Worm (Caenorhabditis elegans) whole organism, dauer: ENCODE measurements around the gene try-1.

Source experiments
- unc-62 ChIP-seq: sonication (generic microtip); optimal IDR thresholded peaks from 2 replicates; lab custom pipeline; 2017; ENCODE audit warnings: missing biosample characterization, missing genetic modification reagents, missing genetic modification characterization

Gene try-1

ce11 chrII:4949380-4949950 lies at the start of gene try-1, which contains the start of gene zyg-12:
TSS of gene try-1 (minus strand) at chrII:4949527.
TSS of gene zyg-12 (plus strand) at chrII:4949900.
- no peak for TF ChIP-seq unc-62 (GFP tag; lab: Kevin White, UChicago)

ce11 chrII:4999122-4999521 lies 49.8 kb upstream of the try-1 start, which contains the start of gene citk-2:
TSS of gene citk-2 (plus strand) at chrII:4999520.
- no peak for TF ChIP-seq unc-62 (GFP tag; lab: Kevin White, UChicago)

ce11 chrII:4998657-4999056 lies 49.3 kb upstream of the try-1 start, which contains the start of gene F59A6.11:
TSS of gene F59A6.11 (minus strand) at chrII:4998757.
- no peak for TF ChIP-seq unc-62 (GFP tag; lab: Kevin White, UChicago)

- no peak for TF ChIP-seq unc-62 (GFP tag; lab: Kevin White, UChicago)
These were observed 45.6 kb upstream of the try-1 start, which contains the start of gene rnh-1.0 for ce11 chrII:4994939-4995338. TSS of gene rnh-1.0 (plus strand) at chrII:4995327.

DNA sequence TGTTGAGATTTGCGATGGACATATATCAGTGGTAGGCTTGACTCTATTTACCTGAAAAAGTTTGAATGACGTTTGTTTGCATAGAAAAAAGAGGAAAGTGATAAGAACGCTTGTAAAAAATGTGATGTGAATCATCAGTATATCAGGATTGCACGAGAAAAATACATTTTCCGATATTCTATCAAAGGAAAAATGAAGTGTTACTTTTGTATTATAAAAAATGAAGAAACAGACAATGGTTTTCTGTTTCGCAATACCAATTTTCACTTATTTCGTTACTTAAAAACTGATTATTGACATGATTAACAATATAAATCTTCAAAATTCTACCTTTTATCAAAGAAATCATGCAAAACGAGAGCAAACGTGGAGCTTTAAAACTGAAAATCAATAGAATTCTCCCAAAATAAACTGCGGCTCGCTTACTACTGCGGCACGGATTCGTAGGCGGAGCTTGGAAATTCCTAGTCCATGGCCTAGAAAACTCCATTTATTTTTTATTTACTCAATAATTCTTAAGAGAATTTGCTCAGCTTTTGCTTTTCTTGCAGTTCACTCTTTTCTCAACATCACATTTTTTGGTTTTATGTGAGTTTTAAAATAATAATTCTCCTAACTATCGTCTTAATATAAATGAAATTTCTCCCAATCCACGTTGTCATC lies 44.3 kb upstream of the try-1 start, which contains the start of the genes eif-1 and vps-24:
Gene eif-1, minus strand, starts transcription at position 51 of the 663 bp plus-strand sequence.
Gene vps-24, plus strand, starts transcription at position 469 of the 663 bp plus-strand sequence.
- TF ChIP-seq unc-62 (GFP tag; lab: Kevin White, UChicago), result no peak

DNA sequence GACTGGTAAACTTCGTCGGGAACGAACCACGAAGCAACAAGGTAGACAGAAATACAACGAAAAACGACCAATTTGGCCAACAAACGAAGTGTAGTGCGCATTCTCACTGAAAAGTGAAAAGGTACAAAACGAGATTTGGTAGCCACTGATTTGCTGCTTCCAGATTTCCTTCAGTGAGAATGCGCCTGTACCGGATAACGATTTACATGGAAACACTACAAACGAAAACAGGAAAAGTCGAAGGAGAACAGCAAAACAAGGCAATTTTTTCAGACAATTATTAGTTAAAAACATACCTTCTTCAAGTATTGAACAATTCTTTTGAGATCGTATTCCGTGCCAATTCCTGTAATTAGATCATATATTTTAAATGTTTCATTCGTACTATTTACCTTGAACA lies 43.6 kb upstream of the try-1 start, which contains the start of gene pigb-1:
Gene pigb-1, minus strand, starts transcription at position 101 of the 400 bp plus-strand sequence.
- TF ChIP-seq unc-62 (GFP tag; lab: Kevin White, UChicago), result no peak

ce11 chrII:4989802-4990201 lies 40.5 kb upstream of the try-1 start, which contains the start of gene T27F7.12:
TSS of gene T27F7.12 (plus strand) at chrII:4990102.
- TF ChIP-seq unc-62 (GFP tag; lab: Kevin White, UChicago), result no peak

DNA sequence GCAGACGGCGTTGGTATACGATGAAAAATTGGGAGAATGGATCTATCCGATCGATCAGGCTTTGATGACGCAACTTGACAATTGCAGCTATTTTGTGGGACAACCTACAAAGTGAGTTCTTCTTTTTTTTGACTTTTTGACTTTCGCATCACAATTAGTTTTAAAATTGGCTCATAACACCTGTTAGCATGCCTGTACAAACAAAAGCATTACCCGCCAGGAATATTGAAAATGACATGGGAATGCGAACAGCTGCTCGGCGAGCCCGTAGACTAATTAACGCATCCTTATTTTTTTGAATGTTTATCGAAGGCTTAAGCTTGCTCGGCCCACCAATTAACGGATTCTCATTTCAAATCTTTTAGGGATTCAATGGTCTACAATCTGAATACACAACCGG lies 37.9 kb upstream of the try-1 start:
- TF ChIP-seq unc-62 (GFP tag; lab: Kevin White, UChicago), result no peak

DNA sequence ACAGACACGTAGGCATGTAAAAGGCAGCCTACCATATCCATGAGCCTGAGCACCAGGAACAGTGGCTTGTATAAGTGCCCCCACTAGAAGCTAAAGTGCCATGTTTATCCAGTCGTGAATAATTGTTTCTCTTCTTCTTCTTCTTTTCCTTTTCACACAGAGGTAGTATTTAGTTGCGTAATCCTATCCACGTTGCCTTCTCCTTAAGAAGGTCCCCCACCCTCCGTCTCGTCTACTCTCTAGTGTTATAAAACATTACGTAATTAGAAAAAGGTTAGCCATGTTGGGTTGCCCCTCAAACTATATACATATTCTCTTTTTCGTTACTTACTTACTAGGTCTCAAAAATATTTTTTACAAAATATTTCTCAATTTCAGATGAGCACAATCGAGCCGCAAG lies 37.3 kb upstream of the try-1 start:
- no peak for TF ChIP-seq unc-62 (GFP tag; lab: Kevin White, UChicago)

DNA sequence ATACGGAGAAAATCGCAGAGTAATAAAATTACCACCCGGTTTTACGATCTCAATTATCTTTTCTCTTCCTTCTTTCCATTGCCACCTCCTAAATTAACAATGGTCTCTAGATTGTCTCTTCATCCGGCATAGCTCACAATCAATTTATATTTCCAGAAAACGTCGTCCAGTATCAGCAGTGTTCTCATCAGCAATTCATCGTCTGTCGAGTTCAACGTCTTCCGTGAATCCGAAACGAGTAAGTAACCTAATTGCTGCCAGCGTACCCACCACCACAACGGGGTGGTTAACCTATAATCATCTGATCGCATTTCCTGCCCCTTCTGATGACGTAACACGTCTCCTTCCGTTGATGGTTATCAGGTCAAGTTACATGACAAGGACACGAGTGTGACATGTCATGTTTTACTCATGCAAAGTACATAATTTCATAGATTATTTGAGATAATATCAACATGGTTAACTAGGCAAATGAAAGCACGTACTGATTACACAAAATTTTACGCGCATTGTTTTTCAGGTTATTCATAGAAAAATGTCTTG lies 36.7 kb upstream of the try-1 start:
- no peak for TF ChIP-seq unc-62 (GFP tag; lab: Kevin White, UChicago)

- no peak for TF ChIP-seq unc-62 (GFP tag; lab: Kevin White, UChicago)
These were observed 34.8 kb upstream of the try-1 start for ce11 chrII:4984151-4984550.

DNA sequence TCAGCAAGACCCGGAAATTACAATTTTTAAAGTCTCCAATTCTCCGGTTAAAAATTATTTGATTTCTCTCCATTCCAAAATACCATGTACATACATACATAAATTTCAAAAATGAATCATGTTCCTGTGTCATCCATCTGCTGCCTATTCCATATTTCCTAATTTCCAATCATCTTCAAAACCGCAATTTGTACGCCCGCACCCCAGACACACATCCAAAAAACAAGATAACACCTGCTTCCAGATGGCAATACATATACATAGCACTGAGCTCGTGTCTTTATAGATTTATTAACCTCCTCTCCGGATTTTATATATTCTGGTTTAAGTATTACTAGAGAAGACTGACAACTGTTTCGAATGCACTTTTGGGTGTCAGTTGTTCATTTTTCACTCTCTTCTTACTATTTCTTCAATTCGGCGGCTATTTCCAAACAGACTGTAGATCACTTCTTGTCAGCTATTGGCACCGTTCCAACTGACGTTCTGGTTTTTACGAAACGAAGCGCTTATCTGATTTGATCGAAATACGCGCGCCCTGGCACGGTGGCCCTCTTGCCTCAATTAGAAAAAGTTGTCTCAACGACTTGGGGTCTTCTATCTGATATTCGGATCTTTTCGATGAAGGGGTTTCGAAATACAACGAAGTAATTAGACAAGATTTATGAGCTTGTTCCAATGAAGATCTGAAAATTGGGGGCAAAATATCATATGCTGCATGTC lies 32.5 kb upstream of the try-1 start:
- TF ChIP-seq unc-62 (GFP tag; lab: Kevin White, UChicago), result no peak

DNA sequence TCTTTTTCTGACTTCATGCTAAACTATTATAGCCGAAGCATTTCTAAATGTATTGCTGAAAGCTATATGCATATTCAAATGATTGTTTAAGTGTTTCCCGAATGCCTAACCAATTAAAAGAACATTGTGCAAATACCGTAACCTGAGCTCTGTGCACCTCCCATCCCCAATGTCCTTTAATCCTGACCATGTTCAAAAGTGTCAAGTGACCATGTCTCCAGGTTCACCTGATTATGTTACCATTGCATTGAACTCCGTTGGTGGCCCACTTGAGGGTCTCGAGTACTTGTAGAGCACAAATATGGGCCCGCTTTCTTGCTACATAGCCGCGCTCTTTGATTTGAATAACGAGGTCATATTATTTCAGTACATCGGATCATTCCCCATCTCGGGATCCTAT lies 26.0 kb upstream of the try-1 start:
- no peak for TF ChIP-seq unc-62 (GFP tag; lab: Kevin White, UChicago)

DNA sequence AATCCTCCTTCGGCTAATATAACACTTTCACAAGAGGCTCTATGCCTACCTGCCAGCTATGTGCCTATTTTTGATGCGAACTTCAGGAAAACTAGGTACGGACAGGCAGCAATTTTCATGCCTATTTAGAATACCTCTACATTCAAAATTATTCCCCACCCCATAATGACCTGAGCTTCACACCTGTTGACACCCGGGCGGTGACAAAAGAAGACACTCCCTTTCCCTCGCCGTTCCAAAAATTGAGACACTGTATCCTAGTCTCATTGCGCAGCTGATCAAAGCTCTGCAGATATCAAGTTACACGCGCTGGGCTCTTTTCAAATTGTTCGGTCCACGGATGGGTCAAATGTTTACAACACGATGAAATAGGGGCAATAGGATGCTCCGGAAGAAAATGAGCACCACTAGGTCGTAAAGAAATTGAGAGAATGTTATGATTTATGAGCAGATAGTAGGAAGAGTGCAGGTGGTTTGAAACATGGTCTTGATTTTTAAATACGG lies 25.2 kb upstream of the try-1 start:
- TF ChIP-seq unc-62 (GFP tag; lab: Kevin White, UChicago), result no peak

DNA sequence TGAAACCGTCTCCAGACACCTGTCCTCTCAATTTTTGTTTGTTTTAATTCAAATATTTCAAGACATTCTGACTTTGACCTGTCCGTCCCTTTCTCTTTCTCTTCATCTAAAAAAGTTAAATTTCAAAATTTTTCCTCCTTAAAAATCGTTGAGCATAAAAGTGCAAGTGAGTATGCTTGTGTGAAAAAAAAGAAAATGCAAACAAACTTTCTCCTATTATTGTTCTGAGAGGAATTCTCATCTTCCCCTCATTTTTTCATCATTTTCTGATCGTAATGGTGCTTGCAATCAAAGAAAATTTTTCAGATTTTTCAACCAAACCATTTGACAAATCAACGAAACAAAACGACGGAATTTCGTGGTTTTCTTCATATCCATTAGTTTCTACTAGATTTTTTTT lies 19.5 kb upstream of the try-1 start, which contains the start of gene shc-2:
Gene shc-2, plus strand, starts transcription at position 301 of the 400 bp plus-strand sequence.
- TF ChIP-seq unc-62 (GFP tag; lab: Kevin White, UChicago), result no peak
